Worm (Caenorhabditis elegans): ENCODE results near the gene str-30.

ce11 chrV:3761829-3762228 lies 37.0 kb downstream of the str-30 start:
- TF ChIP-seq sea-2 (GFP tag; IDR thresholded peaks at IDR 0.05) (no peak), ama-1 (optimal IDR thresholded peaks at IDR 0.05) (no peak), ama-1 (GFP tag; optimal IDR thresholded peaks at IDR 0.05) (no peak), B0035.1 (tag; optimal IDR thresholded peaks at IDR 0.05) (no peak), mes-4 (tag; optimal IDR thresholded peaks at IDR 0.05) (no peak), nfya-1 (tag; optimal IDR thresholded peaks at IDR 0.05; ENCODE audit: borderline replicate concordance, insufficient read depth) (no peak), F22D6.2 (tag; optimal IDR thresholded peaks at IDR 0.05) (no peak), lin-40 (tag; optimal IDR thresholded peaks at IDR 0.05) (no peak)
